Worm (Caenorhabditis elegans): ENCODE data around the gene acer-1.

acer-1 gene

ce11 chrII:6884568-6884967 is 5.6 kb downstream of the acer-1 start:
- no peak for TF ChIP-seq unc-62 (GFP tag; optimal IDR thresholded peaks at IDR 0.05)

ce11 chrII:6883716-6884115 is 6.5 kb downstream of the acer-1 start, which contains the start of gene pmp-1:
Gene pmp-1, minus strand, starts transcription at chrII:6883754.
- TF ChIP-seq unc-62 (GFP tag; optimal IDR thresholded peaks at IDR 0.05), result no peak

- no peak for TF ChIP-seq unc-62 (GFP tag; optimal IDR thresholded peaks at IDR 0.05)
These were observed 7.9 kb downstream of the acer-1 start for ce11 chrII:6882335-6882734.

- no peak for TF ChIP-seq unc-62 (GFP tag; optimal IDR thresholded peaks at IDR 0.05)
These were observed 10.1 kb downstream of the acer-1 start, which contains the start of gene C44B7.7 for ce11 chrII:6880067-6880466. Gene C44B7.7, minus strand, starts transcription at chrII:6880167.

ce11 chrII:6877881-6878280 is 12.3 kb downstream of the acer-1 start:
- no peak for TF ChIP-seq unc-62 (GFP tag; optimal IDR thresholded peaks at IDR 0.05)

ce11 chrII:6876957-6877356 is 13.2 kb downstream of the acer-1 start, which contains the start of gene slc-36.5:
Gene slc-36.5, minus strand, starts transcription at chrII:6877057.
- TF ChIP-seq unc-62 (GFP tag; optimal IDR thresholded peaks at IDR 0.05), result no peak

ce11 chrII:6872493-6872892 is 17.7 kb downstream of the acer-1 start, which contains the start of gene C44B7.5:
Gene C44B7.5, minus strand, starts transcription at chrII:6872593.
- no peak for TF ChIP-seq unc-62 (GFP tag; optimal IDR thresholded peaks at IDR 0.05)

- no peak for TF ChIP-seq unc-62 (GFP tag; optimal IDR thresholded peaks at IDR 0.05)
These were observed 19.4 kb downstream of the acer-1 start, which contains the start of gene clhm-1 for ce11 chrII:6870803-6871202. Gene clhm-1, minus strand, starts transcription at chrII:6871009.

- no peak for TF ChIP-seq unc-62 (GFP tag; optimal IDR thresholded peaks at IDR 0.05)
These were observed 26.5 kb downstream of the acer-1 start, which contains the start of gene aff-1 for ce11 chrII:6863652-6864051. Gene aff-1, minus strand, starts transcription at chrII:6863752.

- no peak for TF ChIP-seq unc-62 (GFP tag; optimal IDR thresholded peaks at IDR 0.05)
These were observed 30.2 kb downstream of the acer-1 start for ce11 chrII:6860043-6860442.

- TF ChIP-seq unc-62 (GFP tag; optimal IDR thresholded peaks at IDR 0.05), result no peak
These were observed 31.4 kb downstream of the acer-1 start for ce11 chrII:6858835-6859234.

- no peak for TF ChIP-seq unc-62 (GFP tag; optimal IDR thresholded peaks at IDR 0.05)
These were observed 32.0 kb downstream of the acer-1 start, which contains the start of gene dnj-5 for ce11 chrII:6858201-6858600. Gene dnj-5, minus strand, starts transcription at chrII:6858301.

ce11 chrII:6853059-6853466 is 37.1 kb downstream of the acer-1 start:
- TF ChIP-seq unc-62 (GFP tag; optimal IDR thresholded peaks at IDR 0.05), result no peak

- TF ChIP-seq unc-62 (GFP tag; optimal IDR thresholded peaks at IDR 0.05), result no peak
These were observed 38.3 kb downstream of the acer-1 start, which contains the start of gene C04A2.15 for ce11 chrII:6851938-6852337. Gene C04A2.15, plus strand, starts transcription at chrII:6852236.

ce11 chrII:6849308-6849707 is 40.9 kb downstream of the acer-1 start:
- no peak for TF ChIP-seq unc-62 (GFP tag; optimal IDR thresholded peaks at IDR 0.05)

- no peak for TF ChIP-seq unc-62 (GFP tag; optimal IDR thresholded peaks at IDR 0.05)
These were observed 42.3 kb downstream of the acer-1 start, which contains the start of gene tbc-6 for ce11 chrII:6847917-6848379. Gene tbc-6, plus strand, starts transcription at chrII:6848124.

ce11 chrII:6846723-6847122 is 43.5 kb downstream of the acer-1 start:
- no peak for TF ChIP-seq unc-62 (GFP tag; optimal IDR thresholded peaks at IDR 0.05)

ce11 chrII:6845006-6845459 is 45.2 kb downstream of the acer-1 start:
- no peak for TF ChIP-seq unc-62 (GFP tag; optimal IDR thresholded peaks at IDR 0.05)
